Fruit fly (Drosophila melanogaster) whole organism, prepupa: Measurements from ENCODE around the gene EMC2B.

Experiments
- Blimp-1 ChIP-seq: fragments of 200-800 bp; sonication (Bioruptor generic); optimal IDR thresholded peaks from 3 replicates; lab custom pipeline; 2017; ENCODE audit warnings: missing biosample characterization, missing genetic modification characterization, mild to moderate bottlenecking, moderate library complexity, missing genetic modification reagents
- CG10631 ChIP-seq: fragments of 200-800 bp; sonication (Bioruptor generic); optimal IDR thresholded peaks from 2 replicates; lab custom pipeline; 2016; ENCODE audit warnings: missing biosample characterization, missing genetic modification characterization
- CG11294 ChIP-seq: fragments of 200-800 bp; sonication (Bioruptor generic); IDR thresholded peaks from 2 replicates; pipeline ENCODE4 v1.3.6; 2022; ENCODE audit warnings: missing biosample characterization, missing genetic modification characterization
- CG11762 ChIP-seq: fragments of 200-800 bp; sonication (Bioruptor generic); optimal IDR thresholded peaks from 3 replicates; lab custom pipeline; 2016; ENCODE audit warnings: missing biosample characterization, missing genetic modification characterization; ENCODE audit not compliant: insufficient read depth
- CG15336 ChIP-seq: fragments of 200-800 bp; sonication (Bioruptor generic); IDR thresholded peaks from 2 replicates; pipeline ENCODE4 v1.3.6; 2022; ENCODE audit warnings: missing biosample characterization, missing genetic modification characterization
- CG1621 ChIP-seq: fragments of 200-800 bp; sonication (Bioruptor generic); optimal IDR thresholded peaks from 3 replicates; lab custom pipeline; 2018; ENCODE audit warnings: missing biosample characterization, mild to moderate bottlenecking, missing genetic modification characterization
- CG3032 ChIP-seq: fragments of 200-800 bp; optimal IDR thresholded peaks from 2 replicates; lab custom pipeline; 2019; ENCODE audit warnings: missing biosample characterization, mild to moderate bottlenecking, missing genetic modification characterization, moderate library complexity
- CG31627 ChIP-seq: fragments of 200-800 bp; sonication (Bioruptor generic); optimal IDR thresholded peaks from 3 replicates; lab custom pipeline; 2016; ENCODE audit warnings: missing biosample characterization, missing genetic modification characterization
- CG32006 ChIP-seq: fragments of 200-800 bp; sonication (Bioruptor generic); optimal IDR thresholded peaks from 3 replicates; lab custom pipeline; 2017; ENCODE audit warnings: missing biosample characterization, mild to moderate bottlenecking, missing genetic modification characterization
- CG34406 ChIP-seq: fragments of 200-800 bp; sonication (Bioruptor generic); optimal IDR thresholded peaks from 3 replicates; lab custom pipeline; 2016; ENCODE audit warnings: missing biosample characterization, missing genetic modification characterization
- CG3919 ChIP-seq: fragments of 200-800 bp; sonication (Bioruptor generic); optimal IDR thresholded peaks from 3 replicates; lab custom pipeline; 2016; ENCODE audit warnings: missing biosample characterization, missing genetic modification characterization
- CG4318 ChIP-seq: fragments of 200-800 bp; sonication (Bioruptor generic); optimal IDR thresholded peaks from 3 replicates; lab custom pipeline; 2017; ENCODE audit warnings: missing biosample characterization, mild to moderate bottlenecking, missing genetic modification characterization
- CG6163 ChIP-seq: fragments of 200-800 bp; sonication (Bioruptor generic); IDR thresholded peaks from 3 replicates; pipeline ENCODE4 v1.3.6; 2022; ENCODE audit warnings: missing biosample characterization, missing genetic modification characterization
- CG6276 ChIP-seq: fragments of 200-800 bp; sonication (Bioruptor generic); optimal IDR thresholded peaks from 2 replicates; lab custom pipeline; 2017; ENCODE audit warnings: missing biosample characterization, mild to moderate bottlenecking, missing genetic modification characterization
- CG8119 ChIP-seq: fragments of 200-800 bp; sonication (Bioruptor generic); IDR thresholded peaks from 3 replicates; pipeline ENCODE4 v1.3.6; 2022; ENCODE audit warnings: missing biosample characterization, missing genetic modification characterization
- CG8319 ChIP-seq: fragments of 200-800 bp; sonication (Bioruptor generic); optimal IDR thresholded peaks from 3 replicates; lab custom pipeline; 2016; ENCODE audit warnings: missing biosample characterization, missing genetic modification characterization
- CG8632 ChIP-seq: fragments of 200-800 bp; sonication (Bioruptor generic); optimal IDR thresholded peaks from 3 replicates; lab custom pipeline; 2016; ENCODE audit warnings: missing biosample characterization, missing genetic modification characterization
- CG9139 ChIP-seq: fragments of 200-800 bp; sonication (Bioruptor generic); optimal IDR thresholded peaks from 3 replicates; lab custom pipeline; 2017; ENCODE audit warnings: missing biosample characterization, mild to moderate bottlenecking, missing genetic modification characterization
- Eip75B ChIP-seq: fragments of 200-800 bp; sonication (Bioruptor generic); optimal IDR thresholded peaks from 3 replicates; lab custom pipeline; 2016; ENCODE audit warnings: missing biosample characterization, missing genetic modification characterization
- Eip78C ChIP-seq: fragments of 200-800 bp; sonication (Bioruptor generic); peaks from one replicate; lab custom pipeline; 2016; ENCODE audit warnings: missing biosample characterization, missing genetic modification characterization
- Ets21C ChIP-seq: fragments of 200-800 bp; sonication (Bioruptor generic); optimal IDR thresholded peaks from 3 replicates; lab custom pipeline; 2016; ENCODE audit warnings: missing biosample characterization, missing genetic modification characterization
- Ets96B ChIP-seq: fragments of 200-800 bp; optimal IDR thresholded peaks from 2 replicates; lab custom pipeline; 2019; ENCODE audit warnings: missing biosample characterization, mild to moderate bottlenecking, missing genetic modification characterization, moderate library complexity
- Gug ChIP-seq: fragments of 200-800 bp; sonication (Bioruptor generic); IDR thresholded peaks from 2 replicates; pipeline ENCODE4 v1.3.6; 2022; ENCODE audit warnings: missing biosample characterization, missing genetic modification characterization
- Hr38 ChIP-seq: sonication (Bioruptor generic); optimal IDR thresholded peaks from 2 replicates; lab custom pipeline; 2016; ENCODE audit warnings: missing biosample characterization, missing genetic modification characterization
- Hr39 ChIP-seq: fragments of 200-800 bp; sonication (Bioruptor generic); optimal IDR thresholded peaks from 2 replicates; lab custom pipeline; 2016; ENCODE audit warnings: missing biosample characterization, missing genetic modification characterization
- Hr4 ChIP-seq: fragments of 200-800 bp; sonication (Bioruptor generic); optimal IDR thresholded peaks from 3 replicates; lab custom pipeline; 2016; ENCODE audit warnings: missing biosample characterization, missing genetic modification characterization
- Lpt ChIP-seq: fragments of 200-800 bp; sonication (Bioruptor generic); optimal IDR thresholded peaks from 3 replicates; lab custom pipeline; 2016; ENCODE audit warnings: missing biosample characterization, missing genetic modification characterization
- Met ChIP-seq: fragments of 200-800 bp; sonication (Bioruptor generic); optimal IDR thresholded peaks from 3 replicates; lab custom pipeline; 2016; ENCODE audit warnings: missing biosample characterization, missing genetic modification characterization
- OdsH ChIP-seq: fragments of 200-800 bp; sonication (Bioruptor generic); optimal IDR thresholded peaks from 3 replicates; lab custom pipeline; 2016; ENCODE audit warnings: missing biosample characterization, missing genetic modification characterization
- Sox102F ChIP-seq: fragments of 200-800 bp; sonication (Bioruptor generic); optimal IDR thresholded peaks from 2 replicates; lab custom pipeline; 2016; ENCODE audit warnings: missing biosample characterization, mild to moderate bottlenecking, missing genetic modification characterization
- Sox14 ChIP-seq: fragments of 200-800 bp; sonication (Bioruptor generic); optimal IDR thresholded peaks from 3 replicates; lab custom pipeline; 2016; ENCODE audit warnings: missing biosample characterization, missing genetic modification characterization
- cyc ChIP-seq: fragments of 200-800 bp; sonication (Bioruptor generic); optimal IDR thresholded peaks from 3 replicates; lab custom pipeline; 2016; ENCODE audit warnings: missing biosample characterization, missing genetic modification characterization
- dsx ChIP-seq: fragments of 200-800 bp; optimal IDR thresholded peaks from 3 replicates; lab custom pipeline; 2019; ENCODE audit warnings: missing biosample characterization, mild to moderate bottlenecking, missing genetic modification characterization, moderate library complexity; ENCODE audit not compliant: poor library complexity, severe bottlenecking
- eg ChIP-seq: fragments of 200-800 bp; sonication (Bioruptor generic); IDR thresholded peaks from 3 replicates; pipeline ENCODE4 v1.3.6; 2022; ENCODE audit warnings: missing biosample characterization, missing genetic modification characterization
- esn ChIP-seq: fragments of 200-800 bp; sonication (Bioruptor generic); optimal IDR thresholded peaks from 2 replicates; lab custom pipeline; 2016; ENCODE audit warnings: missing biosample characterization, mild to moderate bottlenecking, missing genetic modification characterization, moderate library complexity
- fd85E ChIP-seq: fragments of 200-800 bp; sonication (Bioruptor generic); optimal IDR thresholded peaks from 3 replicates; lab custom pipeline; 2016; ENCODE audit warnings: missing biosample characterization, missing genetic modification characterization
- lz ChIP-seq: fragments of 200-800 bp; sonication (Bioruptor generic); optimal IDR thresholded peaks from 3 replicates; lab custom pipeline; 2016; ENCODE audit warnings: missing biosample characterization, missing genetic modification characterization
- pdm3 ChIP-seq: fragments of 200-800 bp; sonication (Bioruptor generic); optimal IDR thresholded peaks from 3 replicates; lab custom pipeline; 2016; ENCODE audit warnings: missing biosample characterization, missing genetic modification characterization
- salr ChIP-seq, 2 experiments: fragments of 200-800 bp; sonication (Bioruptor generic); optimal IDR thresholded peaks; 3 replicates each; lab custom pipeline; 2016 to 2018; ENCODE audit warnings: missing biosample characterization in 2 of 2, missing genetic modification characterization in 2 of 2, mild to moderate bottlenecking in 1 of 2
- spab ChIP-seq: fragments of 200-800 bp; sonication (Bioruptor generic); optimal IDR thresholded peaks from 2 replicates; lab custom pipeline; 2017; ENCODE audit warnings: missing biosample characterization, mild to moderate bottlenecking, missing genetic modification characterization, missing genetic modification reagents
- ss ChIP-seq, 2 experiments: fragments of 200-800 bp; sonication (Bioruptor generic); optimal IDR thresholded peaks; 2 replicates in 1 of 2; 3 replicates in 1 of 2; lab custom pipeline; 2017 to 2018; ENCODE audit warnings: mild to moderate bottlenecking in 2 of 2, missing biosample characterization in 2 of 2, missing genetic modification characterization in 2 of 2, moderate library complexity in 1 of 2
- topi ChIP-seq: fragments of 200-800 bp; sonication (Bioruptor generic); optimal IDR thresholded peaks from 3 replicates; lab custom pipeline; 2016; ENCODE audit warnings: missing biosample characterization, missing genetic modification characterization
- vri ChIP-seq: fragments of 200-800 bp; sonication (Bioruptor generic); optimal IDR thresholded peaks from 3 replicates; lab custom pipeline; 2016; ENCODE audit warnings: missing biosample characterization, mild to moderate bottlenecking, missing genetic modification characterization

EMC2B gene

DNA sequence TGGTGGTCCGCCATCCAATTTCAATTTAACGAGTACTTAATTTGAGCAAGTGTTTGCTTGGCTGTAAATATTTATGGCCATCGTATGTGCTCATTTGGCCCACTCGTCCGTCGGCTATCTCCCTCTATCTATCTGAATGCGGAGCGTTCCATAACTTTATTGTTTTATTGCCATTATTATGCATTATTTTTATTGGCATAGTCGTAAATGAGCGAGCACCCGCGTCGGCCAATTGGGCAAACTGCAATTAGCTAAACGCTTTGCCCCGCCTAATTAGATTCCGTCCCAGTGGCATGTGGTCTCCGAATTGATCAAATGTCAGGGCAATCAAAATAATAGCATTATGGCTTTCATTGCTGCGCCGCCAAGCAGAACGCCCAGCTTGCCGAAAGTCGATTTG is 29.4 kb downstream of the EMC2B start:
- TF ChIP-seq esn (GFP tag; lab: Kevin White, UChicago) (no peak), OdsH (GFP tag; lab: Kevin White, UChicago) (no peak), dsx (no peak), Eip78C (GFP tag; lab: Kevin White, UChicago) (no peak), cyc (GFP tag; lab: Kevin White, UChicago) (no peak), CG31627 (GFP tag; lab: Kevin White, UChicago) (no peak), topi (no peak), pdm3 (GFP tag; lab: Kevin White, UChicago) (no peak), Sox14 (GFP tag; lab: Kevin White, UChicago) (no peak), Hr38 (GFP tag; lab: Kevin White, UChicago) (no peak), Met (GFP tag; lab: Kevin White, UChicago) (no peak), Gug (GFP tag; lab: Robert Waterston, UW) (no peak), Ets21C (no peak), CG8319 (no peak), CG8632 (GFP tag; lab: Kevin White, UChicago) (no peak), CG10631 (no peak), CG6276 (GFP tag; lab: Kevin White, UChicago) (no peak)

DNA sequence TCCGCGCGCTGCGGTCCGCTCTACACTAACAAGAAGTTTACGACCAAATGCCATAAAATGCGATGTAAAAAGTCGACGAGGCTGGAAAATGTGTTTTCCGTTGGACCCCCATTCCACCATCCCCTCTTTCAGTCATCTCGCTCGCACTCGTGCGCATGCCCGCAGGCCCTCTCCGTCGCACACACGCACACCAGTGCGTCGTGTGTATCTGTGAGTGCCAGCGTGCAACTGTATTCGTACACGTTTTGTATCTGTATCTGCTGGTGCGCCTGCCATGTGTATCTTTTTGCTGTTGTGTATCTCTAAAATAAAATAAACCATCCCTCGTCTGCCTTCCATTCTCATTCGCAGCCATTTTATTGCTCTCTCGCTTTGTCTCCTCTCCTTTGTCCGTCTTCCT is 31.5 kb downstream of the EMC2B start:
- TF ChIP-seq CG32006 (no peak), CG6276 (GFP tag; lab: Kevin White, UChicago) (peak; percentile 55), CG6163 (GFP tag; lab: Robert Waterston, UW) (peak; percentile 39; the same call in 1 of the 3 replicates), Sox102F (GFP tag; lab: Kevin White, UChicago) (no peak)

dm6 chr3R:16957759-16958536 is 33.7 kb downstream of the EMC2B start:
- TF ChIP-seq eg (GFP tag; lab: Robert Waterston, UW) (peak; percentile 68; the same call in 1 of the 3 replicates), CG11294 (GFP tag; lab: Robert Waterston, UW) (no peak; the same call in 1 of the 2 replicates), Hr4 (GFP tag; lab: Kevin White, UChicago) (peak; percentile 58), Hr39 (GFP tag; lab: Kevin White, UChicago) (peak; percentile 8), CG15336 (no peak; the same call in 1 of the 2 replicates), CG31627 (GFP tag; lab: Kevin White, UChicago) (peak; percentile 13), CG1621 (tag; lab: Kevin White, UChicago) (peak; percentile 15), Eip75B (no peak), cyc (GFP tag; lab: Kevin White, UChicago) (no peak), lz (GFP tag; lab: Kevin White, UChicago) (peak; percentile 43), Sox14 (GFP tag; lab: Kevin White, UChicago) (no peak), OdsH (GFP tag; lab: Kevin White, UChicago) (peak; percentile 79), Hr38 (GFP tag; lab: Kevin White, UChicago) (no peak), CG3919 (GFP tag; lab: Kevin White, UChicago) (peak; percentile 71), CG32006 (peak; percentile 93), topi (peak; percentile 43), CG9139 (peak; percentile 42), vri (GFP tag; lab: Kevin White, UChicago) (no peak), salr (GFP tag; optimal IDR thresholded peaks at IDR 0.05; lab: Kevin White, UChicago) (peak in 1 of 2 experiments; percentile 87), CG11762 (GFP tag; lab: Kevin White, UChicago) (peak; percentile 61), CG8319 (peak; percentile 63), ss (GFP tag; optimal IDR thresholded peaks at IDR 0.05; lab: Kevin White, UChicago) (peak; percentile 63 to 82), CG6163 (GFP tag; lab: Robert Waterston, UW) (peak; percentile 65; the same call in 2 of the 3 replicates), fd85E (no peak), CG34406 (peak; percentile 88), CG8632 (GFP tag; lab: Kevin White, UChicago) (peak; percentile 83), Sox102F (GFP tag; lab: Kevin White, UChicago) (peak; percentile 41), CG4318 (GFP tag; lab: Kevin White, UChicago) (peak; percentile 85), Lpt (GFP tag; lab: Kevin White, UChicago) (peak; percentile 75), CG8119 (GFP tag; lab: Robert Waterston, UW) (peak; percentile 67), Gug (GFP tag; lab: Robert Waterston, UW) (peak; percentile 36; the same call in 1 of the 2 replicates), dsx (peak; percentile 66), Eip78C (GFP tag; lab: Kevin White, UChicago) (peak; percentile 89), CG10631 (peak; percentile 86), Ets21C (no peak), Met (GFP tag; lab: Kevin White, UChicago) (peak; percentile 50), spab (GFP tag; lab: Kevin White, UChicago) (peak; percentile 54), CG3032 (peak; percentile 85), Ets96B (tag; lab: Kevin White, UChicago) (peak; percentile 74), Blimp-1 (peak; percentile 44)
